Worm (Caenorhabditis elegans) whole organism, L1 larva: ENCODE results near the gene smg-4.

Experiments
- aly-2 ChIP-seq: fragments of 150-350 bp; optimal IDR thresholded peaks from 2 replicates; lab custom pipeline; 2014; ENCODE audit warnings: missing biosample characterization, missing genetic modification characterization
- dpl-1 ChIP-seq, 3 experiments: fragments of 150-350 bp in 2 of 3; sonication (generic microtip) in 1 of 3; optimal IDR thresholded peaks; 2 replicates each; lab custom pipeline; 2014 to 2017; ENCODE audit warnings: missing biosample characterization in 3 of 3, missing genetic modification characterization in 3 of 3, missing genetic modification reagents in 3 of 3
- efl-1 ChIP-seq, 4 experiments: fragments of 150-350 bp; optimal IDR thresholded peaks in 3 of 4; peaks in 1 of 4; 1 replicate in 1 of 4; 2 replicates in 3 of 4; lab custom pipeline; 2014; ENCODE audit warnings: missing biosample characterization in 2 of 4, missing genetic modification characterization in 2 of 4, missing genetic modification reagents in 2 of 4
- fkh-10 ChIP-seq: sonication (generic microtip); optimal IDR thresholded peaks from 2 replicates; lab custom pipeline; 2017; ENCODE audit warnings: missing biosample characterization, missing genetic modification reagents, missing genetic modification characterization
- nhr-11 ChIP-seq: fragments of 150-350 bp; optimal IDR thresholded peaks from 2 replicates; lab custom pipeline; 2014; ENCODE audit warnings: missing biosample characterization, missing genetic modification characterization
- rnt-1 ChIP-seq: sonication (generic microtip); optimal IDR thresholded peaks from 2 replicates; lab custom pipeline; 2016; ENCODE audit warnings: mild to moderate bottlenecking, missing genetic modification characterization, moderate library complexity, missing compliant biosample characterization
- tlp-1 ChIP-seq: fragments of 150-350 bp; optimal IDR thresholded peaks from 2 replicates; lab custom pipeline; 2014; ENCODE audit warnings: missing biosample characterization, missing genetic modification characterization
- ztf-11 ChIP-seq, 2 experiments: sonication (generic microtip); optimal IDR thresholded peaks; 2 replicates each; lab custom pipeline; 2016 to 2017; ENCODE audit warnings: missing genetic modification characterization in 2 of 2, missing biosample characterization in 1 of 2, missing compliant biosample characterization in 1 of 2

- no peak for TF ChIP-seq fkh-10 (GFP tag; lab: Kevin White, UChicago)
- TF ChIP-seq ztf-11 (tag; optimal IDR thresholded peaks at IDR 0.05; lab: Kevin White, UChicago): no peak
- TF ChIP-seq efl-1 (optimal IDR thresholded peaks at IDR 0.05; lab: Kevin White, UChicago): no peak
- TF ChIP-seq efl-1 (GFP tag; optimal IDR thresholded peaks at IDR 0.05 in 1 of 2; lab: Kevin White, UChicago): no peak
- peak; percentile 10 for TF ChIP-seq aly-2 (tag; lab: Kevin White, UChicago)
- TF ChIP-seq tlp-1 (tag; lab: Kevin White, UChicago): no peak
- no peak for TF ChIP-seq rnt-1 (tag; lab: Kevin White, UChicago)
- no peak for TF ChIP-seq nhr-11 (tag; lab: Kevin White, UChicago)
- no peak for TF ChIP-seq dpl-1 (GFP tag; optimal IDR thresholded peaks at IDR 0.05; lab: Kevin White, UChicago)
Measured at ce11 chrV:9733920-9734454, 43.6 kb downstream of the smg-4 start, which contains the start of gene cal-7.
